Worm (Caenorhabditis elegans) whole organism, young adult: Measurements from ENCODE around the gene C02H6.3.

Experiments used
- B0261.1 ChIP-seq: sonication (generic microtip); optimal IDR thresholded peaks from 2 replicates; lab custom pipeline; 2016; ENCODE audit warnings: mild to moderate bottlenecking, missing genetic modification characterization, moderate library complexity, missing compliant biosample characterization
- D2030.7 ChIP-seq: fragments of 200-800 bp; sonication (Bioruptor generic); IDR thresholded peaks from 2 replicates; pipeline ENCODE4 v1.3.6; 2022; ENCODE audit warnings: missing genetic modification reagents, missing genetic modification characterization, missing compliant biosample characterization
- F33H1.4 ChIP-seq: fragments of 200-800 bp; sonication (Bioruptor generic); IDR thresholded peaks from 2 replicates; pipeline ENCODE4 v1.3.6; 2022; ENCODE audit warnings: missing genetic modification reagents, missing genetic modification characterization, missing compliant biosample characterization
- F52B5.7 ChIP-seq: sonication (generic microtip); optimal IDR thresholded peaks from 2 replicates; lab custom pipeline; 2016; ENCODE audit warnings: mild to moderate bottlenecking, missing genetic modification characterization, missing compliant biosample characterization
- F55B11.4 ChIP-seq: sonication (generic microtip); optimal IDR thresholded peaks from 2 replicates; lab custom pipeline; 2016; ENCODE audit warnings: missing compliant biosample characterization, missing genetic modification characterization, borderline replicate concordance; ENCODE audit not compliant: insufficient read depth
- Y53G8AR.9 ChIP-seq: fragments of 200-800 bp; sonication (Bioruptor generic); conservative IDR thresholded peaks from 2 replicates; pipeline ENCODE4 v1.3.6; 2022; ENCODE audit warnings: missing genetic modification reagents, missing genetic modification characterization, missing compliant biosample characterization
- Y56A3A.18 ChIP-seq: fragments of 200-800 bp; sonication (Bioruptor generic); IDR thresholded peaks from 2 replicates; pipeline ENCODE4 v1.3.6; 2022; ENCODE audit warnings: missing genetic modification reagents, missing genetic modification characterization, missing compliant biosample characterization
- akir-1 ChIP-seq: fragments of 200-800 bp; sonication (Bioruptor generic); optimal IDR thresholded peaks from 2 replicates; lab custom pipeline; 2018; ENCODE audit warnings: mild to moderate bottlenecking, missing genetic modification characterization, moderate library complexity, missing compliant biosample characterization
- aptf-3 ChIP-seq: fragments of 200-800 bp; sonication (Bioruptor generic); IDR thresholded peaks from 2 replicates; pipeline ENCODE4 v1.3.6; 2022; ENCODE audit warnings: missing genetic modification characterization, missing compliant biosample characterization
- atf-7 ChIP-seq: sonication (generic microtip); optimal IDR thresholded peaks from 2 replicates; lab custom pipeline; 2017; ENCODE audit warnings: mild to moderate bottlenecking, missing genetic modification characterization, missing compliant biosample characterization
- bed-1 ChIP-seq: fragments of 200-800 bp; sonication (Bioruptor generic); IDR thresholded peaks from 2 replicates; pipeline ENCODE4 v1.3.6; 2022; ENCODE audit warnings: missing genetic modification reagents, missing genetic modification characterization, missing compliant biosample characterization
- ccch-3 ChIP-seq: fragments of 200-800 bp; sonication (Bioruptor generic); optimal IDR thresholded peaks from 2 replicates; lab custom pipeline; 2018; ENCODE audit warnings: mild to moderate bottlenecking, missing genetic modification characterization, missing compliant biosample characterization
- cebp-2 ChIP-seq: fragments of 200-800 bp; sonication (Bioruptor generic); IDR thresholded peaks from 2 replicates; pipeline ENCODE4 v1.3.6; 2022; ENCODE audit warnings: missing genetic modification characterization, missing compliant biosample characterization
- ceh-100 ChIP-seq: fragments of 200-800 bp; sonication (Bioruptor generic); IDR thresholded peaks from 2 replicates; pipeline ENCODE4 v1.3.6; 2022; ENCODE audit warnings: missing genetic modification reagents, missing genetic modification characterization, missing compliant biosample characterization
- ceh-27 ChIP-seq: fragments of 200-800 bp; sonication (Bioruptor generic); optimal IDR thresholded peaks from 2 replicates; lab custom pipeline; 2018; ENCODE audit warnings: mild to moderate bottlenecking, missing genetic modification characterization, moderate library complexity, missing compliant biosample characterization
- ceh-40 ChIP-seq: fragments of 200-800 bp; sonication (Bioruptor generic); IDR thresholded peaks from 2 replicates; pipeline ENCODE4 v1.3.6; 2022; ENCODE audit warnings: missing genetic modification characterization, missing compliant biosample characterization
- chd-7 ChIP-seq: sonication (generic microtip); optimal IDR thresholded peaks from 2 replicates; lab custom pipeline; 2016; ENCODE audit warnings: mild to moderate bottlenecking, missing genetic modification characterization, moderate library complexity, missing compliant biosample characterization
- efl-1 ChIP-seq: fragments of 150-350 bp; optimal IDR thresholded peaks from 2 replicates; lab custom pipeline; 2014; ENCODE audit warnings: missing biosample characterization, missing genetic modification reagents, missing genetic modification characterization
- egl-44 ChIP-seq: fragments of 200-800 bp; sonication (Bioruptor generic); IDR thresholded peaks from 2 replicates; pipeline ENCODE4 v1.3.6; 2022; ENCODE audit warnings: missing genetic modification reagents, missing genetic modification characterization, missing compliant biosample characterization
- ekl-4 ChIP-seq: fragments of 200-800 bp; sonication (Bioruptor generic); IDR thresholded peaks from 2 replicates; pipeline ENCODE4 v1.3.6; 2022; ENCODE audit warnings: missing genetic modification reagents, missing genetic modification characterization, missing compliant biosample characterization
- fkh-3 ChIP-seq: sonication (generic microtip); optimal IDR thresholded peaks from 2 replicates; lab custom pipeline; 2016; ENCODE audit warnings: mild to moderate bottlenecking, missing genetic modification characterization, missing compliant biosample characterization
- gei-17 ChIP-seq: fragments of 200-800 bp; sonication (Bioruptor generic); optimal IDR thresholded peaks from 2 replicates; lab custom pipeline; 2018; ENCODE audit warnings: mild to moderate bottlenecking, missing genetic modification characterization, missing compliant biosample characterization
- lag-1 ChIP-seq: fragments of 200-800 bp; sonication (Bioruptor generic); IDR thresholded peaks from 2 replicates; pipeline ENCODE4 v1.3.6; 2022; ENCODE audit warnings: missing genetic modification reagents, missing genetic modification characterization, missing compliant biosample characterization
- lin-26 ChIP-seq: fragments of 200-800 bp; sonication (Bioruptor generic); IDR thresholded peaks from 2 replicates; pipeline ENCODE4 v1.3.6; 2022; ENCODE audit warnings: missing genetic modification reagents, missing genetic modification characterization, missing compliant biosample characterization
- lin-40 ChIP-seq: sonication (generic microtip); optimal IDR thresholded peaks from 2 replicates; lab custom pipeline; 2016; ENCODE audit warnings: missing genetic modification characterization, mild to moderate bottlenecking, missing compliant biosample characterization, missing genotype, missing genetic modification reagents
- lin-54 ChIP-seq: fragments of 200-800 bp; sonication (Bioruptor generic); optimal IDR thresholded peaks from 2 replicates; lab custom pipeline; 2018; ENCODE audit warnings: mild to moderate bottlenecking, missing genetic modification characterization, missing compliant biosample characterization
- madf-10 ChIP-seq: sonication (generic microtip); optimal IDR thresholded peaks from 2 replicates; lab custom pipeline; 2016; ENCODE audit warnings: mild to moderate bottlenecking, missing genetic modification characterization, missing compliant biosample characterization
- madf-8 ChIP-seq: fragments of 200-800 bp; sonication (Bioruptor generic); conservative IDR thresholded peaks from 2 replicates; pipeline ENCODE4 v1.3.6; 2022; ENCODE audit warnings: missing genetic modification reagents, missing genetic modification characterization, missing compliant biosample characterization
- mcd-1 ChIP-seq: fragments of 200-800 bp; sonication (Bioruptor generic); IDR thresholded peaks from 2 replicates; pipeline ENCODE4 v1.3.6; 2022; ENCODE audit warnings: missing genetic modification reagents, missing genetic modification characterization, missing compliant biosample characterization
- nfyb-1 ChIP-seq: fragments of 200-800 bp; sonication (Bioruptor generic); IDR thresholded peaks from 2 replicates; pipeline ENCODE4 v1.3.6; 2022; ENCODE audit warnings: missing genetic modification reagents, missing genetic modification characterization, missing compliant biosample characterization
- nhr-27 ChIP-seq: fragments of 200-800 bp; sonication (Bioruptor generic); optimal IDR thresholded peaks from 2 replicates; lab custom pipeline; 2018; ENCODE audit warnings: mild to moderate bottlenecking, missing genetic modification characterization, moderate library complexity, missing compliant biosample characterization
- nhr-90 ChIP-seq: sonication (generic microtip); optimal IDR thresholded peaks from 2 replicates; lab custom pipeline; 2016; ENCODE audit warnings: missing genotype, mild to moderate bottlenecking, missing genetic modification characterization, missing compliant biosample characterization
- pbrm-1 ChIP-seq: fragments of 200-800 bp; sonication (Bioruptor generic); IDR thresholded peaks from 2 replicates; pipeline ENCODE4 v1.3.6; 2022; ENCODE audit warnings: missing genetic modification reagents, missing genetic modification characterization, missing compliant biosample characterization
- rec-8 ChIP-seq, 2 experiments: sonication (generic microtip); optimal IDR thresholded peaks; 2 replicates each; lab custom pipeline; 2016; ENCODE audit warnings: mild to moderate bottlenecking in 2 of 2, missing genetic modification characterization in 2 of 2, missing genetic modification reagents in 2 of 2, missing genotype in 2 of 2, missing biosample characterization in 1 of 2, missing compliant biosample characterization in 1 of 2, moderate library complexity in 1 of 2
- sea-2 ChIP-seq: fragments of 200-800 bp; sonication (Bioruptor generic); IDR thresholded peaks from 2 replicates; pipeline ENCODE4 v1.3.6; 2022; ENCODE audit warnings: missing genetic modification characterization, missing compliant biosample characterization
- snpc-1.1 ChIP-seq: sonication (generic microtip); optimal IDR thresholded peaks from 2 replicates; lab custom pipeline; 2017; ENCODE audit warnings: missing genetic modification characterization, mild to moderate bottlenecking, missing compliant biosample characterization, antibody characterized with exemption, moderate library complexity, missing genotype, missing genetic modification reagents; ENCODE audit not compliant: insufficient read depth
- snpc-3.4 ChIP-seq: sonication (generic microtip); optimal IDR thresholded peaks from 2 replicates; lab custom pipeline; 2017; ENCODE audit warnings: missing genetic modification characterization, mild to moderate bottlenecking, missing compliant biosample characterization, antibody characterized with exemption, moderate library complexity, missing genotype, missing genetic modification reagents
- tbx-9 ChIP-seq: sonication (generic microtip); optimal IDR thresholded peaks from 2 replicates; lab custom pipeline; 2016; ENCODE audit warnings: borderline replicate concordance, missing genetic modification characterization, inconsistent platforms, missing compliant biosample characterization
- tlf-1 ChIP-seq: fragments of 200-800 bp; sonication (Bioruptor generic); optimal IDR thresholded peaks from 2 replicates; lab custom pipeline; 2018; ENCODE audit warnings: mild to moderate bottlenecking, missing genetic modification characterization, missing compliant biosample characterization
- unc-62 ChIP-seq: fragments of 150-350 bp; optimal IDR thresholded peaks from 2 replicates; lab custom pipeline; 2014; ENCODE audit warnings: missing biosample characterization, missing genetic modification reagents, missing genetic modification characterization
- xnd-1 ChIP-seq: sonication (generic microtip); optimal IDR thresholded peaks from 2 replicates; lab custom pipeline; 2016; ENCODE audit warnings: missing genotype, missing genetic modification reagents, missing genetic modification characterization, missing compliant biosample characterization
- ztf-28 ChIP-seq: fragments of 200-800 bp; sonication (Bioruptor generic); IDR thresholded peaks from 2 replicates; pipeline ENCODE4 v1.3.6; 2022; ENCODE audit warnings: missing genetic modification reagents, missing genetic modification characterization, missing compliant biosample characterization

Gene C02H6.3

DNA sequence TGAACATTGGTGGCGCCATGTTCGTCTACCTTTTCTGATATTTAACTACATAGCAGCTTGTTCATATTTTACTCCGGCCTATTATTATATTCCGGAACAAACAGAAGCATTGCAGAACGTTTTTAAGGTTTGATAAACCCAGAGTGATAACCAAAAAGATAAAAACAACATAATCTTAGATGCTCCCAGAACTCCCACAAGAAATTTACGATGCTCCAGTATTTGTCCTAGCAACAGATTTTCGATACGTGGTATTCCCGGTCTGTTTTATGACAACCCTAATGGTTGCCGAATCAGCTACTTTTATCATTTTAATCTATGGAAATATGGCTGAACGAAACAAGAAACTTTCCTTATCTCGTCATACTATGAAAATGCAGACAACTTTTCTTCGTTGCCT is 34.1 kb downstream of the C02H6.3 start:
- no peak for TF ChIP-seq gei-17 (GFP tag; lab: Kevin White, UChicago)
- TF ChIP-seq snpc-3.4: no peak
- TF ChIP-seq aptf-3 (GFP tag; lab: Robert Waterston, UW): no peak
- no peak for TF ChIP-seq xnd-1 (tag; lab: Kevin White, UChicago)
- TF ChIP-seq ekl-4: no peak
- TF ChIP-seq nhr-90: no peak
- no peak for TF ChIP-seq lin-26 (GFP tag; lab: Robert Waterston, UW)
- no peak for TF ChIP-seq F33H1.4
- no peak for TF ChIP-seq atf-7 (tag; lab: Kevin White, UChicago)
- TF ChIP-seq nhr-27 (tag; lab: Kevin White, UChicago): no peak
- no peak for TF ChIP-seq pbrm-1 (GFP tag; lab: Robert Waterston, UW)
- no peak for TF ChIP-seq tlf-1 (GFP tag; lab: Kevin White, UChicago)
- no peak for TF ChIP-seq F55B11.4 (tag; lab: Kevin White, UChicago)
- no peak for TF ChIP-seq snpc-1.1 (tag; lab: Kevin White, UChicago)
- TF ChIP-seq fkh-3 (tag; lab: Kevin White, UChicago): no peak
- TF ChIP-seq madf-10 (tag; lab: Kevin White, UChicago): no peak
- no peak for TF ChIP-seq nfyb-1 (GFP tag; lab: Robert Waterston, UW)
- no peak for TF ChIP-seq unc-62 (GFP tag; lab: Kevin White, UChicago)
- no peak for TF ChIP-seq B0261.1

DNA sequence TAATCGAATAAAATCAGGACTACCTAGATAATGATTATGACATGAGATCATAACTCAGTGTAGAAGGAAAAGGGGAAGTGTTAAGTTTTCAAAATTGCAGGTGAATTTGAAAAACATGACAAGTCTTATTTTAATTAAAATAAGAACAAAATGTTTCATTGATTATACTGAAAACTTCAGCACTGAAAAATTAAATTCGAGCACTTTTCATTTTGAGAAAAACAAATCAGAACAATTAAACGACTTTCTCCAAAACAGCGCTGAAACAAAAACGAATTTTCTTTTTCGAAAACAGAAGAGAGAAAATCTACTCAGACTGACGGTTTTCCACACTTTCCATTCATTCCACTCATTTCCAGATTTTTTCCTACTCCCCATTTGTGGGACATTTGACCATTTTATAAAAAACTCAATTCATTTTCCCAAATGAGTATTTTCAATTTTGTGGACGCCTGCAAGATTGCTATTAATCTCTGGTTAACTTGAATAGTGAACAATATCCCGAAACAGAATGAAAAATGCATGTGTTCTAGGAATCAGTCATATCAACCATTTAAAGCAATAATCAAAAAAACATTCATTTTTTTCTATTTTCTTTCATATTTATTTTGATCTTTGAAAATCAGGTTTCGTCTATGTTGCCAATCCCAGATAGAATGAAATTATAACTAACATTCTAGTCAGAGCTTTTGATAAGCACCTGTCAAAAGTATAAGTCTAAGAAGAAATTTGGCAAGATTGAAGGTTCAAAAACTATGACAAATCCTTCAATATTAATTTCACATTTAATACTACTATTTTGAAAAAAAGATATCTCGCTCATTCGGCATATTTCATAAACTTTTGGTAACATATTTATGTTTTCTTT is 35.2 kb downstream of the C02H6.3 start, which contains the start of the genes srh-231 and srh-275:
TSS of gene srh-231 (minus strand) at position 51 of the 868 bp plus-strand sequence.
TSS of gene srh-275 (plus strand) at position 818 of the 868 bp plus-strand sequence.
- TF ChIP-seq ccch-3: no peak
- TF ChIP-seq sea-2 (GFP tag; lab: Robert Waterston, UW): no peak
- no peak for TF ChIP-seq snpc-3.4
- no peak for TF ChIP-seq akir-1 (GFP tag; lab: Kevin White, UChicago)
- TF ChIP-seq egl-44 (GFP tag; lab: Robert Waterston, UW): no peak
- no peak for TF ChIP-seq B0261.1
- no peak for TF ChIP-seq gei-17 (GFP tag; lab: Kevin White, UChicago)
- no peak for TF ChIP-seq efl-1
- no peak for TF ChIP-seq bed-1 (GFP tag; lab: Robert Waterston, UW)
- no peak for TF ChIP-seq rec-8 (tag; optimal IDR thresholded peaks at IDR 0.05; lab: Kevin White, UChicago)
- no peak for TF ChIP-seq ekl-4
- no peak for TF ChIP-seq ceh-27 (GFP tag; lab: Kevin White, UChicago)
- TF ChIP-seq lin-40: no peak
- no peak for TF ChIP-seq madf-8 (GFP tag; lab: Robert Waterston, UW)
- TF ChIP-seq lin-54 (GFP tag; lab: Kevin White, UChicago): no peak
- TF ChIP-seq tbx-9 (tag; lab: Kevin White, UChicago): no peak
- TF ChIP-seq Y56A3A.18 (GFP tag; lab: Robert Waterston, UW): no peak
- TF ChIP-seq cebp-2 (GFP tag; lab: Robert Waterston, UW): no peak
- no peak for TF ChIP-seq lag-1 (GFP tag; lab: Robert Waterston, UW)

DNA sequence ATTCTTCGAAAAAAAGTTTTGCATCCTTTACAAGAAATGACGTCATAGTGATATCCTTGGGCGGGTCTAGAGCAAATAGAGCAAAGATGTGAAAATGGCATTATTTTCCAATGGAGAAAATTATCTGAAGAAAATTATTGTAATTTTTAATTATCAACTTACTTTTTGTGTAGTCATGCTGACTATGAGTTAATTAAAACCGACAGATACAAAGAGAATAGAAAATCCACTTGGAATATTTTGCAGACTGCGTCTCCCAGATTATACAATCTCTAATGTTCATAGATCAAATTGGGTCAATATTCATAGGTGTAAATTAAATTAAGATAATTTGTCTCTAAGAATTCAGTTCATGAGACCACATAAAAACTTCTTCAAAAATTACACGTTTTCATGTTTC is 38.1 kb downstream of the C02H6.3 start, which contains the start of gene nhr-149:
TSS of gene nhr-149 (minus strand) at position 101 of the 400 bp plus-strand sequence.
- TF ChIP-seq F52B5.7 (tag; lab: Kevin White, UChicago): no peak
- TF ChIP-seq ztf-28: no peak
- no peak for TF ChIP-seq sea-2 (GFP tag; lab: Robert Waterston, UW)
- TF ChIP-seq ceh-100 (GFP tag; lab: Robert Waterston, UW): no peak
- TF ChIP-seq Y53G8AR.9 (GFP tag; lab: Robert Waterston, UW): no peak
- TF ChIP-seq mcd-1 (GFP tag; lab: Robert Waterston, UW): no peak
- no peak for TF ChIP-seq lag-1 (GFP tag; lab: Robert Waterston, UW)
- TF ChIP-seq D2030.7 (GFP tag; lab: Robert Waterston, UW): no peak
- TF ChIP-seq ceh-40 (GFP tag; lab: Robert Waterston, UW): no peak
- TF ChIP-seq chd-7 (tag; lab: Kevin White, UChicago): no peak
